Worm (Caenorhabditis elegans) whole organism, L2 larva: ENCODE results near the gene sta-1.

Experiments used
- C34F6.9 ChIP-seq: fragments of 150-350 bp; optimal IDR thresholded peaks from 2 replicates; lab custom pipeline; 2014; ENCODE audit warnings: missing biosample characterization, missing genetic modification characterization
- ama-1 ChIP-seq: fragments of 150-350 bp; optimal IDR thresholded peaks from 2 replicates; lab custom pipeline; 2018; ENCODE audit warnings: inconsistent platforms
- elt-3 ChIP-seq: sonication (generic microtip); optimal IDR thresholded peaks from 2 replicates; lab custom pipeline; 2017; ENCODE audit warnings: missing biosample characterization, missing genetic modification characterization
- fos-1 ChIP-seq: fragments of 150-350 bp; optimal IDR thresholded peaks from 2 replicates; lab custom pipeline; 2014; ENCODE audit warnings: missing biosample characterization, missing genetic modification characterization
- gmeb-1 ChIP-seq: fragments of 150-350 bp; optimal IDR thresholded peaks from 2 replicates; lab custom pipeline; 2014; ENCODE audit warnings: missing biosample characterization, missing genetic modification characterization
- lin-11 ChIP-seq: fragments of 150-350 bp; sonication (generic microtip); optimal IDR thresholded peaks from 2 replicates; lab custom pipeline; 2014; ENCODE audit warnings: missing biosample characterization, missing genetic modification characterization, inconsistent platforms, mixed read lengths
- lsy-2 ChIP-seq, 2 experiments: fragments of 150-350 bp in 1 of 2; sonication (generic microtip) in 1 of 2; optimal IDR thresholded peaks; 2 replicates each; lab custom pipeline; 2014 to 2017; ENCODE audit warnings: missing biosample characterization in 2 of 2, missing genetic modification characterization in 2 of 2
- nhr-11 ChIP-seq: fragments of 150-350 bp; optimal IDR thresholded peaks from 2 replicates; lab custom pipeline; 2014; ENCODE audit warnings: missing biosample characterization, missing genetic modification characterization
- nhr-237 ChIP-seq: fragments of 150-350 bp; optimal IDR thresholded peaks from 2 replicates; lab custom pipeline; 2014; ENCODE audit warnings: missing biosample characterization, missing genetic modification characterization
- nhr-6 ChIP-seq: fragments of 150-350 bp; optimal IDR thresholded peaks from 2 replicates; lab custom pipeline; 2014; ENCODE audit warnings: missing biosample characterization, missing genetic modification characterization
- nhr-77 ChIP-seq: fragments of 150-350 bp; optimal IDR thresholded peaks from 2 replicates; lab custom pipeline; 2014; ENCODE audit warnings: missing biosample characterization, missing genetic modification characterization
- sma-3 ChIP-seq: sonication (generic microtip); optimal IDR thresholded peaks from 2 replicates; lab custom pipeline; 2016; ENCODE audit warnings: missing genetic modification reagents, missing genetic modification characterization, missing compliant biosample characterization
- snpc-4 ChIP-seq: fragments of 150-350 bp; optimal IDR thresholded peaks from 2 replicates; lab custom pipeline; 2014; ENCODE audit warnings: missing biosample characterization, missing genetic modification characterization
- zag-1 ChIP-seq: fragments of 150-350 bp; optimal IDR thresholded peaks from 2 replicates; lab custom pipeline; 2014; ENCODE audit warnings: missing biosample characterization, missing genetic modification characterization

ce11 chrIV:16657488-16657982, 6.6 kb upstream of the sta-1 start:
- TF ChIP-seq nhr-11 (no peak), ama-1 (no peak), sma-3 (GFP tag; lab: Kevin White, UChicago) (no peak), C34F6.9 (tag; lab: Kevin White, UChicago) (no peak), zag-1 (tag; lab: Kevin White, UChicago) (no peak), nhr-77 (tag; lab: Kevin White, UChicago) (no peak), lin-11 (tag; lab: Kevin White, UChicago) (no peak), snpc-4 (no peak), fos-1 (no peak), elt-3 (no peak), lsy-2 (tag; optimal IDR thresholded peaks at IDR 0.05; lab: Kevin White, UChicago) (no peak), nhr-6 (tag; lab: Kevin White, UChicago) (no peak), gmeb-1 (tag; lab: Kevin White, UChicago) (no peak), nhr-237 (no peak)
